Fruit fly (Drosophila melanogaster): ENCODE measurements around the gene CG33181.

Gene CG33181

dm6 chrX:8455019-8455555 lies 34.1 kb upstream of the CG33181 start, which contains the start of gene org-1 (continued):
- peak; percentile 81 for TF ChIP-seq Lpt (GFP tag; optimal IDR thresholded peaks at IDR 0.05)
- TF ChIP-seq esn (GFP tag; optimal IDR thresholded peaks at IDR 0.05) = peak; percentile 70
- peak; percentile 33 for TF ChIP-seq fd85E (GFP tag; optimal IDR thresholded peaks at IDR 0.05)
- peak; percentile 90 for TF ChIP-seq acj6 (GFP tag; optimal IDR thresholded peaks at IDR 0.05)
- peak; percentile 90 to 92 for TF ChIP-seq ss (GFP tag; optimal IDR thresholded peaks at IDR 0.05)
- TF ChIP-seq CG16779 (tag; optimal IDR thresholded peaks at IDR 0.05) = peak; percentile 73
- TF ChIP-seq CG6808 (GFP tag; optimal IDR thresholded peaks at IDR 0.05) = peak; percentile 91
- peak; percentile 97 for TF ChIP-seq CG6163 (GFP tag; IDR thresholded peaks at IDR 0.05)
- TF ChIP-seq Blimp-1 (GFP tag; optimal IDR thresholded peaks at IDR 0.05) = peak; percentile 36
- peak; percentile 93 for TF ChIP-seq Ets96B (tag; optimal IDR thresholded peaks at IDR 0.05)
- TF ChIP-seq CG8119 (GFP tag; IDR thresholded peaks at IDR 0.05) = peak; percentile 94
- peak; percentile 71 for TF ChIP-seq dac (GFP tag; optimal IDR thresholded peaks at IDR 0.05)
- TF ChIP-seq pdm3 (GFP tag; optimal IDR thresholded peaks at IDR 0.05) = peak; percentile 90
- peak; percentile 60 for TF ChIP-seq Hr39 (GFP tag; optimal IDR thresholded peaks at IDR 0.05)
- TF ChIP-seq spab (GFP tag; optimal IDR thresholded peaks at IDR 0.05) = peak; percentile 87
- TF ChIP-seq Ets21C (GFP tag; optimal IDR thresholded peaks at IDR 0.05) = peak; percentile 49
- peak; percentile 84 for TF ChIP-seq CG11762 (GFP tag; optimal IDR thresholded peaks at IDR 0.05; ENCODE audit: insufficient read depth)
- TF ChIP-seq Hr4 (GFP tag; optimal IDR thresholded peaks at IDR 0.05) = peak; percentile 89
- TF ChIP-seq Sox15 (GFP tag; optimal IDR thresholded peaks at IDR 0.05) = peak; percentile 79
- peak; percentile 96 for TF ChIP-seq eg (GFP tag; IDR thresholded peaks at IDR 0.05)
- TF ChIP-seq Met (GFP tag; optimal IDR thresholded peaks at IDR 0.05) = peak; percentile 77
- peak; percentile 87 for TF ChIP-seq net (GFP tag; optimal IDR thresholded peaks at IDR 0.05)
- peak; percentile 59 for TF ChIP-seq Smox (GFP tag; optimal IDR thresholded peaks at IDR 0.05)
- TF ChIP-seq CG11902 (GFP tag; optimal IDR thresholded peaks at IDR 0.05) = peak; percentile 80
- TF ChIP-seq cyc (GFP tag; optimal IDR thresholded peaks at IDR 0.05) = peak; percentile 75
- peak; percentile 91 for TF ChIP-seq CG10631 (GFP tag; optimal IDR thresholded peaks at IDR 0.05)
- peak; percentile 89 for TF ChIP-seq OdsH (GFP tag; optimal IDR thresholded peaks at IDR 0.05)
- TF ChIP-seq CG7368 (GFP tag; optimal IDR thresholded peaks at IDR 0.05) = peak; percentile 84
- TF ChIP-seq CG9139 (GFP tag; optimal IDR thresholded peaks at IDR 0.05) = peak; percentile 86
- TF ChIP-seq CG8632 (GFP tag; optimal IDR thresholded peaks at IDR 0.05) = peak; percentile 83
- TF ChIP-seq Hr38 (GFP tag; optimal IDR thresholded peaks at IDR 0.05) = peak; percentile 22
- TF ChIP-seq fd59A (GFP tag; optimal IDR thresholded peaks at IDR 0.05) = peak; percentile 92
- peak; percentile 91 for TF ChIP-seq CG1621 (tag; optimal IDR thresholded peaks at IDR 0.05)
- TF ChIP-seq CG3032 (tag; optimal IDR thresholded peaks at IDR 0.05) = peak; percentile 93
- TF ChIP-seq Eip78C (GFP tag) = peak; percentile 96
- TF ChIP-seq dsx (GFP tag; optimal IDR thresholded peaks at IDR 0.05; ENCODE audit: poor library complexity, severe bottlenecking) = peak; percentile 90
- TF ChIP-seq Sox14 (GFP tag; optimal IDR thresholded peaks at IDR 0.05) = peak; percentile 84
- TF ChIP-seq Gug (GFP tag; IDR thresholded peaks at IDR 0.05) = peak; percentile 92
- peak; percentile 15 for TF ChIP-seq vri (GFP tag; optimal IDR thresholded peaks at IDR 0.05)
- peak; percentile 88 for TF ChIP-seq svp (GFP tag)
- peak; percentile 74 for TF ChIP-seq CG34406 (GFP tag; optimal IDR thresholded peaks at IDR 0.05)

- TF ChIP-seq CG8119 (GFP tag; IDR thresholded peaks at IDR 0.05) (no peak), Hr39 (GFP tag; optimal IDR thresholded peaks at IDR 0.05) (no peak)
Measured at dm6 chrX:8457532-8457931, 31.6 kb upstream of the CG33181 start, which contains the start of gene CG32713. CG32713 (minus strand) TSS chrX:8457632.

Measured in whole organism, prepupa.